Worm (Caenorhabditis elegans) whole organism, early embryonic: ENCODE results near the gene K09E2.1.
A peak's percentile ranks its signal among the peaks of the same experiment; 100 is the strongest.

Experiments
- B0310.2 ChIP-seq: sonication (generic microtip); optimal IDR thresholded peaks from 2 replicates; lab custom pipeline; 2016; ENCODE audit warnings: mild to moderate bottlenecking, missing genetic modification characterization, missing compliant biosample characterization
- F13C5.2 ChIP-seq: sonication (generic microtip); optimal IDR thresholded peaks from 2 replicates; lab custom pipeline; 2017; ENCODE audit warnings: mild to moderate bottlenecking, missing genetic modification characterization, inconsistent platforms, missing compliant biosample characterization
- aly-1 ChIP-seq: sonication (generic microtip); optimal IDR thresholded peaks from 2 replicates; lab custom pipeline; 2016; ENCODE audit warnings: missing genetic modification characterization, missing compliant biosample characterization
- ama-1 ChIP-seq: fragments of 150-350 bp; optimal IDR thresholded peaks from 2 replicates; lab custom pipeline; 2014
- ceh-13 ChIP-seq: fragments of 200-800 bp; sonication (Bioruptor generic); optimal IDR thresholded peaks from 2 replicates; lab custom pipeline; 2018; ENCODE audit warnings: mild to moderate bottlenecking, missing genetic modification characterization, missing compliant biosample characterization
- ceh-36 ChIP-seq: sonication (generic microtip); optimal IDR thresholded peaks from 2 replicates; lab custom pipeline; 2016; ENCODE audit warnings: missing genetic modification characterization, inconsistent platforms, missing compliant biosample characterization
- ets-7 ChIP-seq: sonication (generic microtip); optimal IDR thresholded peaks from 2 replicates; lab custom pipeline; 2016; ENCODE audit warnings: missing genotype, missing genetic modification characterization, missing compliant biosample characterization
- flt-1 ChIP-seq: fragments of 200-800 bp; sonication (Bioruptor generic); IDR thresholded peaks from 2 replicates; pipeline ENCODE4 v1.3.6; 2022; ENCODE audit warnings: missing genetic modification characterization, missing compliant biosample characterization
- hmbx-1 ChIP-seq: sonication (generic microtip); optimal IDR thresholded peaks from 2 replicates; lab custom pipeline; 2016; ENCODE audit warnings: mild to moderate bottlenecking, missing genetic modification characterization, missing compliant biosample characterization
- hmg-4 ChIP-seq: fragments of 200-800 bp; sonication (Bioruptor generic); optimal IDR thresholded peaks from 2 replicates; lab custom pipeline; 2018; ENCODE audit warnings: mild to moderate bottlenecking, missing genetic modification characterization, missing compliant biosample characterization
- hnd-1 ChIP-seq: sonication (generic microtip); optimal IDR thresholded peaks from 2 replicates; lab custom pipeline; 2016; ENCODE audit warnings: missing genetic modification characterization, missing compliant biosample characterization
- pes-1 ChIP-seq: fragments of 200-800 bp; sonication (Bioruptor generic); IDR thresholded peaks from 2 replicates; pipeline ENCODE4 v1.3.6; 2022; ENCODE audit warnings: missing genetic modification reagents, missing genetic modification characterization, missing compliant biosample characterization
- scrt-1 ChIP-seq: fragments of 200-800 bp; sonication (Bioruptor generic); IDR thresholded peaks from 2 replicates; pipeline ENCODE4 v1.3.6; 2022; ENCODE audit warnings: missing genetic modification characterization, missing compliant biosample characterization
- sea-1 ChIP-seq: fragments of 200-800 bp; sonication (Bioruptor generic); conservative IDR thresholded peaks from 2 replicates; pipeline ENCODE4 v1.3.6; 2022; ENCODE audit warnings: missing genetic modification characterization, missing compliant biosample characterization
- tbx-11 ChIP-seq: fragments of 200-800 bp; sonication (Bioruptor generic); IDR thresholded peaks from 2 replicates; pipeline ENCODE4 v1.3.6; 2022; ENCODE audit warnings: missing genetic modification characterization, missing compliant biosample characterization
- tbx-37 ChIP-seq: fragments of 200-800 bp; sonication (Bioruptor generic); conservative IDR thresholded peaks from 2 replicates; pipeline ENCODE4 v1.3.6; 2022; ENCODE audit warnings: missing genetic modification reagents, missing genetic modification characterization, missing compliant biosample characterization
- tra-4 ChIP-seq: sonication (generic microtip); optimal IDR thresholded peaks from 2 replicates; lab custom pipeline; 2017; ENCODE audit warnings: missing genetic modification characterization, missing compliant biosample characterization

The K09E2.1 gene

ce11 chrX:8681600-8681999 lies at the start of gene K09E2.1:
Gene K09E2.1 (plus strand): TSS chrX:8681900.
- no peak for TF ChIP-seq ceh-36 (tag; lab: Kevin White, UChicago)
- no peak for TF ChIP-seq ama-1 (lab: Kevin White, UChicago)
- no peak for TF ChIP-seq tbx-11 (GFP tag; lab: Robert Waterston, UW)
- TF ChIP-seq ets-7 (tag; lab: Kevin White, UChicago) = no peak
- no peak for TF ChIP-seq aly-1
- TF ChIP-seq hnd-1 (tag; lab: Kevin White, UChicago) = no peak
- no peak for TF ChIP-seq pes-1 (GFP tag; lab: Robert Waterston, UW)
- no peak for TF ChIP-seq tbx-37 (GFP tag; lab: Robert Waterston, UW)
- no peak for TF ChIP-seq hmbx-1
- TF ChIP-seq F13C5.2 (tag; lab: Kevin White, UChicago) = no peak
- no peak for TF ChIP-seq scrt-1 (GFP tag; lab: Robert Waterston, UW)

- TF ChIP-seq ceh-36 (tag; lab: Kevin White, UChicago) (no peak), sea-1 (GFP tag; lab: Robert Waterston, UW) (peak; percentile 78; the same call in 1 of the 2 replicates), flt-1 (GFP tag; lab: Robert Waterston, UW) (peak; percentile 84), hmg-4 (GFP tag; lab: Kevin White, UChicago) (no peak), tbx-11 (GFP tag; lab: Robert Waterston, UW) (peak; percentile 75; the same call in 1 of the 2 replicates), hmbx-1 (peak; percentile 34), B0310.2 (tag; lab: Kevin White, UChicago) (peak; percentile 50), tra-4 (tag; lab: Kevin White, UChicago) (no peak), ets-7 (tag; lab: Kevin White, UChicago) (no peak), hnd-1 (tag; lab: Kevin White, UChicago) (peak; percentile 69), ama-1 (lab: Kevin White, UChicago) (no peak), pes-1 (GFP tag; lab: Robert Waterston, UW) (peak; percentile 84), tbx-37 (GFP tag; lab: Robert Waterston, UW) (peak; percentile 70; the same call in 1 of the 2 replicates), ceh-13 (GFP tag; lab: Kevin White, UChicago) (no peak), scrt-1 (GFP tag; lab: Robert Waterston, UW) (peak; percentile 85)
These were observed 43.0 kb upstream of the K09E2.1 start for ce11 chrX:8638679-8639184.

- no peak for TF ChIP-seq tbx-37 (GFP tag; lab: Robert Waterston, UW)
- peak; percentile 62; the same call in 1 of the 2 replicates for TF ChIP-seq tbx-11 (GFP tag; lab: Robert Waterston, UW)
- TF ChIP-seq flt-1 (GFP tag; lab: Robert Waterston, UW) = 0 out of 2 replicates have a peak, but pooled peaks have one; percentile 47
- TF ChIP-seq pes-1 (GFP tag; lab: Robert Waterston, UW) = peak; percentile 47; the same call in 1 of the 2 replicates
These were observed 41.0 kb upstream of the K09E2.1 start for ce11 chrX:8640654-8641053.

ce11 chrX:8643817-8644216 lies 37.9 kb upstream of the K09E2.1 start, which contains the start of gene stg-2:
Gene stg-2 (minus strand): TSS chrX:8643917.
- TF ChIP-seq pes-1 (GFP tag; lab: Robert Waterston, UW) = no peak
- TF ChIP-seq tbx-11 (GFP tag; lab: Robert Waterston, UW) = no peak
- no peak for TF ChIP-seq sea-1 (GFP tag; lab: Robert Waterston, UW)
- TF ChIP-seq hnd-1 (tag; lab: Kevin White, UChicago) = no peak
- no peak for TF ChIP-seq ceh-13 (GFP tag; lab: Kevin White, UChicago)
- no peak for TF ChIP-seq scrt-1 (GFP tag; lab: Robert Waterston, UW)

- TF ChIP-seq F13C5.2 (tag; lab: Kevin White, UChicago) = peak; percentile 81
- peak; percentile 91 for TF ChIP-seq flt-1 (GFP tag; lab: Robert Waterston, UW)
- peak; percentile 76 for TF ChIP-seq ceh-13 (GFP tag; lab: Kevin White, UChicago)
- peak; percentile 89 for TF ChIP-seq scrt-1 (GFP tag; lab: Robert Waterston, UW)
- TF ChIP-seq tra-4 (tag; lab: Kevin White, UChicago) = peak; percentile 66
- peak; percentile 89 for TF ChIP-seq aly-1
- peak; percentile 39 for TF ChIP-seq ets-7 (tag; lab: Kevin White, UChicago)
- TF ChIP-seq ceh-36 (tag; lab: Kevin White, UChicago) = peak; percentile 85
- peak; percentile 93 for TF ChIP-seq sea-1 (GFP tag; lab: Robert Waterston, UW)
- TF ChIP-seq hnd-1 (tag; lab: Kevin White, UChicago) = peak; percentile 70
- TF ChIP-seq hmbx-1 = peak; percentile 43
- TF ChIP-seq pes-1 (GFP tag; lab: Robert Waterston, UW) = peak; percentile 92
- peak; percentile 71 for TF ChIP-seq B0310.2 (tag; lab: Kevin White, UChicago)
- no peak for TF ChIP-seq ama-1 (lab: Kevin White, UChicago)
- peak; percentile 89 for TF ChIP-seq hmg-4 (GFP tag; lab: Kevin White, UChicago)
- TF ChIP-seq tbx-37 (GFP tag; lab: Robert Waterston, UW) = peak; percentile 80
- TF ChIP-seq tbx-11 (GFP tag; lab: Robert Waterston, UW) = peak; percentile 89
These were observed 35.4 kb upstream of the K09E2.1 start for ce11 chrX:8646287-8646686.

- TF ChIP-seq F13C5.2 (tag; lab: Kevin White, UChicago) (no peak), tbx-11 (GFP tag; lab: Robert Waterston, UW) (no peak), scrt-1 (GFP tag; lab: Robert Waterston, UW) (no peak), aly-1 (no peak), B0310.2 (tag; lab: Kevin White, UChicago) (no peak), hmbx-1 (no peak), pes-1 (GFP tag; lab: Robert Waterston, UW) (no peak), hnd-1 (tag; lab: Kevin White, UChicago) (no peak), tbx-37 (GFP tag; lab: Robert Waterston, UW) (no peak), hmg-4 (GFP tag; lab: Kevin White, UChicago) (no peak), ceh-13 (GFP tag; lab: Kevin White, UChicago) (no peak), ceh-36 (tag; lab: Kevin White, UChicago) (no peak), ets-7 (tag; lab: Kevin White, UChicago) (no peak)
These were observed 34.7 kb upstream of the K09E2.1 start, which contains the start of gene F12D9.2 for ce11 chrX:8646997-8647396. Gene F12D9.2 (minus strand): TSS chrX:8647097.

ce11 chrX:8648582-8648981 lies 33.1 kb upstream of the K09E2.1 start:
- no peak for TF ChIP-seq ets-7 (tag; lab: Kevin White, UChicago)
- TF ChIP-seq ama-1 (lab: Kevin White, UChicago) = no peak
- TF ChIP-seq tbx-11 (GFP tag; lab: Robert Waterston, UW) = no peak
- TF ChIP-seq tbx-37 (GFP tag; lab: Robert Waterston, UW) = no peak
- no peak for TF ChIP-seq F13C5.2 (tag; lab: Kevin White, UChicago)
- no peak for TF ChIP-seq B0310.2 (tag; lab: Kevin White, UChicago)
- TF ChIP-seq hnd-1 (tag; lab: Kevin White, UChicago) = no peak
- no peak for TF ChIP-seq aly-1
- no peak for TF ChIP-seq sea-1 (GFP tag; lab: Robert Waterston, UW)
- TF ChIP-seq hmg-4 (GFP tag; lab: Kevin White, UChicago) = no peak
- TF ChIP-seq pes-1 (GFP tag; lab: Robert Waterston, UW) = no peak
- TF ChIP-seq ceh-36 (tag; lab: Kevin White, UChicago) = no peak
- no peak for TF ChIP-seq ceh-13 (GFP tag; lab: Kevin White, UChicago)
- TF ChIP-seq hmbx-1 = no peak
- TF ChIP-seq scrt-1 (GFP tag; lab: Robert Waterston, UW) = no peak
- no peak for TF ChIP-seq tra-4 (tag; lab: Kevin White, UChicago)
- TF ChIP-seq flt-1 (GFP tag; lab: Robert Waterston, UW) = no peak
